Worm (Caenorhabditis elegans): Measurements from ENCODE around the gene H08J19.1.

- no peak for TF ChIP-seq sea-2 (GFP tag; IDR thresholded peaks at IDR 0.05)
- no peak for TF ChIP-seq pha-4 (tag; optimal IDR thresholded peaks at IDR 0.05)
- TF ChIP-seq ama-1 (optimal IDR thresholded peaks at IDR 0.05): no peak
- TF ChIP-seq ama-1 (GFP tag; optimal IDR thresholded peaks at IDR 0.05): no peak
- no peak for TF ChIP-seq ZK185.1 (tag; optimal IDR thresholded peaks at IDR 0.05; ENCODE audit: poor library complexity, severe bottlenecking)
Observed at ce11 chrX:15653196-15653595, 10.5 kb downstream of the H08J19.1 start.
